Worm (Caenorhabditis elegans): ENCODE results near the gene R01H2.2.

DNA sequence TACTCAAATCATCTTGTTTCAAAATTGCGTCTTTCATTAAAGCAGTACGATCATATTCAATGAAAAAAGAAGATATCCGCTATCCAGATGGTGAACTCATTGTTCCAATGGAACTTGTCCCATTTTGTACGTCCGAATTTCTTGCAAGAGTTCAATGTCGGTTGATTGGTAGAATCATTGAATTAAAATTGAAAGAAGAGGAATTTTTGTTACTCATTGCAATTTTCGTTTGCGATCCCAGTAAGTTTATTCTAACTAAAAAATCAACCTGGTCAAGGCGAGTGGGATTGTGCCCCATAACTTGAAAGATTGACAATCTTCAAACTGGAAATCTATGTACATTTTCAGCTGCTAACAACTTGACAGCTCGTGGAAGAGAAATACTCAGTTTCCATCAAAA lies 40.1 kb downstream of the R01H2.2 start:
- TF ChIP-seq nhr-76 (tag; optimal IDR thresholded peaks at IDR 0.05) (no peak), hmg-1.1 (GFP tag; IDR thresholded peaks at IDR 0.05) (no peak)

Measured in whole organism, L4 larva.